Fruit fly (Drosophila melanogaster) whole organism, embryonic: ENCODE results near the gene CG42764.

Source experiments
- ATbp ChIP-seq: fragments of 200-800 bp; sonication (Bioruptor generic); optimal IDR thresholded peaks from 2 replicates; lab custom pipeline; 2017; ENCODE audit warnings: missing biosample characterization, mild to moderate bottlenecking, missing genetic modification characterization, missing genetic modification reagents
- Asciz ChIP-seq: fragments of 200-800 bp; sonication (Bioruptor generic); optimal IDR thresholded peaks from 2 replicates; lab custom pipeline; 2017; ENCODE audit warnings: missing biosample characterization, mild to moderate bottlenecking, missing genetic modification characterization, missing genetic modification reagents
- CG14667 ChIP-seq: fragments of 200-800 bp; sonication (Bioruptor generic); IDR thresholded peaks from 2 replicates; pipeline ENCODE4 v1.3.6; 2022; ENCODE audit warnings: missing biosample characterization, missing genetic modification characterization
- CG14710 ChIP-seq: fragments of 200-800 bp; sonication (Bioruptor generic); optimal IDR thresholded peaks from 3 replicates; lab custom pipeline; 2019; ENCODE audit warnings: missing biosample characterization, mild to moderate bottlenecking, missing genetic modification characterization, moderate library complexity
- CG15073 ChIP-seq: fragments of 200-800 bp; sonication (Bioruptor generic); optimal IDR thresholded peaks from 2 replicates; lab custom pipeline; 2016; ENCODE audit warnings: missing biosample characterization, missing genetic modification characterization
- CG15696 ChIP-seq: fragments of 200-800 bp; sonication (Bioruptor generic); optimal IDR thresholded peaks from 2 replicates; lab custom pipeline; 2019; ENCODE audit warnings: missing biosample characterization, mild to moderate bottlenecking, missing genetic modification characterization, moderate library complexity
- CG1603 ChIP-seq: fragments of 200-800 bp; sonication (Bioruptor generic); optimal IDR thresholded peaks from 2 replicates; lab custom pipeline; 2019; ENCODE audit warnings: missing biosample characterization, mild to moderate bottlenecking, missing genetic modification characterization, moderate library complexity
- CG17385 ChIP-seq: fragments of 200-800 bp; sonication (Bioruptor generic); optimal IDR thresholded peaks from 3 replicates; lab custom pipeline; 2018; ENCODE audit warnings: missing biosample characterization, mild to moderate bottlenecking, missing genetic modification characterization
- CG2116 ChIP-seq: fragments of 200-800 bp; sonication (Bioruptor generic); optimal IDR thresholded peaks from 3 replicates; lab custom pipeline; 2018; ENCODE audit warnings: missing biosample characterization, mild to moderate bottlenecking, missing genetic modification characterization
- CG2202 ChIP-seq: fragments of 200-800 bp; sonication (Bioruptor generic); optimal IDR thresholded peaks from 2 replicates; lab custom pipeline; 2018; ENCODE audit warnings: missing biosample characterization, mild to moderate bottlenecking, missing genetic modification characterization
- CG2712 ChIP-seq: fragments of 200-800 bp; optimal IDR thresholded peaks from 3 replicates; lab custom pipeline; 2019; ENCODE audit warnings: missing biosample characterization, mild to moderate bottlenecking, missing genetic modification characterization, moderate library complexity
- CG32772 ChIP-seq: fragments of 200-800 bp; sonication (Bioruptor generic); IDR thresholded peaks from 2 replicates; pipeline ENCODE4 v1.3.6; 2022; ENCODE audit warnings: missing biosample characterization, missing genetic modification characterization
- CG3995 ChIP-seq: fragments of 200-800 bp; sonication (Bioruptor generic); optimal IDR thresholded peaks from 3 replicates; lab custom pipeline; 2016; ENCODE audit warnings: missing biosample characterization, missing genetic modification characterization
- CG5180 ChIP-seq: fragments of 200-800 bp; sonication (Bioruptor generic); optimal IDR thresholded peaks from 3 replicates; lab custom pipeline; 2017; ENCODE audit warnings: missing biosample characterization, missing genetic modification characterization, mild to moderate bottlenecking, moderate library complexity, missing genetic modification reagents
- CG7786 ChIP-seq: fragments of 200-800 bp; sonication (Bioruptor generic); optimal IDR thresholded peaks from 2 replicates; lab custom pipeline; 2016; ENCODE audit warnings: missing biosample characterization, missing genetic modification characterization
- CG8290 ChIP-seq, 3 experiments: fragments of 200-800 bp; sonication (Bioruptor generic); optimal IDR thresholded peaks; 2 replicates each; lab custom pipeline; 2016 to 2019; ENCODE audit warnings: missing biosample characterization in 3 of 3, missing genetic modification characterization in 3 of 3, mild to moderate bottlenecking in 2 of 3, moderate library complexity in 1 of 3
- CG8359 ChIP-seq: fragments of 200-800 bp; sonication (Bioruptor generic); optimal IDR thresholded peaks from 2 replicates; lab custom pipeline; 2017; ENCODE audit warnings: missing biosample characterization, mild to moderate bottlenecking, missing genetic modification characterization, borderline replicate concordance
- CG9727 ChIP-seq: fragments of 200-800 bp; sonication (Bioruptor generic); optimal IDR thresholded peaks from 3 replicates; lab custom pipeline; 2017; ENCODE audit warnings: missing biosample characterization, mild to moderate bottlenecking, missing genetic modification characterization
- CG9876 ChIP-seq: fragments of 200-800 bp; sonication (Bioruptor generic); optimal IDR thresholded peaks from 2 replicates; lab custom pipeline; 2016; ENCODE audit warnings: missing biosample characterization, missing genetic modification characterization
- D19A ChIP-seq: fragments of 200-800 bp; optimal IDR thresholded peaks from 3 replicates; lab custom pipeline; 2019; ENCODE audit warnings: missing biosample characterization, mild to moderate bottlenecking, missing genetic modification characterization, moderate library complexity
- Deaf1 ChIP-seq: fragments of 200-800 bp; optimal IDR thresholded peaks from 3 replicates; lab custom pipeline; 2019; ENCODE audit warnings: missing biosample characterization, mild to moderate bottlenecking, missing genetic modification characterization, moderate library complexity
- Dip3 ChIP-seq: fragments of 200-800 bp; sonication (Bioruptor generic); optimal IDR thresholded peaks from 3 replicates; lab custom pipeline; 2016; ENCODE audit warnings: missing biosample characterization, missing genetic modification characterization
- Ets65A ChIP-seq: fragments of 200-800 bp; sonication (Bioruptor generic); peaks from one replicate; lab custom pipeline; 2016; ENCODE audit warnings: missing biosample characterization, missing genetic modification characterization
- HLHmδ ChIP-seq: fragments of 200-800 bp; sonication (Bioruptor generic); optimal IDR thresholded peaks from 2 replicates; lab custom pipeline; 2018; ENCODE audit warnings: missing biosample characterization, mild to moderate bottlenecking, missing genetic modification characterization, moderate library complexity
- Hmr ChIP-seq: fragments of 200-800 bp; sonication (Bioruptor generic); optimal IDR thresholded peaks from 3 replicates; lab custom pipeline; 2017; ENCODE audit warnings: mild to moderate bottlenecking, missing biosample characterization, missing genetic modification reagents, missing genetic modification characterization
- Hmx ChIP-seq: fragments of 200-800 bp; sonication (Bioruptor generic); optimal IDR thresholded peaks from 2 replicates; lab custom pipeline; 2016; ENCODE audit warnings: missing biosample characterization, missing genetic modification characterization
- Hr3 ChIP-seq: fragments of 200-800 bp; sonication (Bioruptor generic); optimal IDR thresholded peaks from 3 replicates; lab custom pipeline; 2016; ENCODE audit warnings: missing biosample characterization, missing genetic modification characterization
- Med ChIP-seq: fragments of 200-800 bp; sonication (Bioruptor generic); peaks from one replicate; lab custom pipeline; 2016; ENCODE audit warnings: missing biosample characterization, missing genetic modification characterization, mild to moderate bottlenecking, inconsistent platforms, moderate library complexity
- Mrtf ChIP-seq: fragments of 200-800 bp; sonication (Bioruptor generic); IDR thresholded peaks from 3 replicates; pipeline ENCODE4 v1.3.6; 2022; ENCODE audit warnings: missing biosample characterization, missing genetic modification characterization
- Neu2 ChIP-seq: fragments of 200-800 bp; sonication (Bioruptor generic); optimal IDR thresholded peaks from 3 replicates; lab custom pipeline; 2016; ENCODE audit warnings: missing biosample characterization, missing genetic modification characterization, borderline replicate concordance
- Nf-YC ChIP-seq: fragments of 200-800 bp; optimal IDR thresholded peaks from 3 replicates; lab custom pipeline; 2019; ENCODE audit warnings: missing biosample characterization, mild to moderate bottlenecking, missing genetic modification characterization, moderate library complexity
- Optix ChIP-seq: fragments of 200-800 bp; sonication (Bioruptor generic); IDR thresholded peaks from 3 replicates; pipeline ENCODE4 v1.3.6; 2022; ENCODE audit warnings: missing biosample characterization, missing genetic modification characterization
- Ravus ChIP-seq: fragments of 200-800 bp; sonication (Bioruptor generic); IDR thresholded peaks from 2 replicates; pipeline ENCODE4 v1.3.6; 2022; ENCODE audit warnings: missing biosample characterization, missing genetic modification characterization
- Taf1 ChIP-seq: fragments of 200-800 bp; sonication (Bioruptor generic); IDR thresholded peaks from 2 replicates; pipeline ENCODE4 v1.3.6; 2022; ENCODE audit warnings: missing biosample characterization, missing genetic modification characterization
- YL-1 ChIP-seq: fragments of 200-800 bp; sonication (Bioruptor generic); optimal IDR thresholded peaks from 3 replicates; lab custom pipeline; 2017; ENCODE audit warnings: missing biosample characterization, mild to moderate bottlenecking, missing genetic modification characterization
- ato ChIP-seq: fragments of 200-800 bp; sonication (Bioruptor generic); IDR thresholded peaks from 2 replicates; pipeline ENCODE4 v1.3.6; 2022; ENCODE audit warnings: missing biosample characterization, missing genetic modification characterization; ENCODE audit not compliant: partially characterized antibody
- bowl ChIP-seq: fragments of 200-800 bp; sonication (Bioruptor generic); IDR thresholded peaks from 2 replicates; pipeline ENCODE4 v1.3.6; 2022; ENCODE audit warnings: missing biosample characterization, missing genetic modification characterization
- ci ChIP-seq: fragments of 200-800 bp; sonication (Bioruptor generic); IDR thresholded peaks from 3 replicates; pipeline ENCODE4 v1.3.6; 2022; ENCODE audit warnings: missing biosample characterization, missing genetic modification characterization
- fd96Cb ChIP-seq: fragments of 200-800 bp; sonication (Bioruptor generic); optimal IDR thresholded peaks from 2 replicates; lab custom pipeline; 2018; ENCODE audit warnings: missing biosample characterization, mild to moderate bottlenecking, missing genetic modification characterization, moderate library complexity
- grau ChIP-seq: fragments of 200-800 bp; optimal IDR thresholded peaks from 3 replicates; lab custom pipeline; 2019; ENCODE audit warnings: missing biosample characterization, mild to moderate bottlenecking, missing genetic modification characterization, moderate library complexity
- gsb ChIP-seq: fragments of 200-800 bp; sonication (Bioruptor generic); IDR thresholded peaks from 2 replicates; pipeline ENCODE4 v1.3.6; 2022; ENCODE audit warnings: missing biosample characterization, missing genetic modification characterization
- hbn ChIP-seq: fragments of 200-800 bp; sonication (Bioruptor generic); IDR thresholded peaks from 2 replicates; pipeline ENCODE4 v1.3.6; 2022; ENCODE audit warnings: missing biosample characterization, missing genetic modification characterization; ENCODE audit not compliant: partially characterized antibody
- lmd ChIP-seq: fragments of 200-800 bp; sonication (Bioruptor generic); IDR thresholded peaks from 2 replicates; pipeline ENCODE4 v1.3.6; 2022; ENCODE audit warnings: missing biosample characterization, missing genetic modification characterization
- phol ChIP-seq: fragments of 200-800 bp; sonication (Bioruptor generic); optimal IDR thresholded peaks from 3 replicates; lab custom pipeline; 2018; ENCODE audit warnings: missing biosample characterization, mild to moderate bottlenecking, missing genetic modification characterization, moderate library complexity
- sc ChIP-seq, 3 experiments: fragments of >200 bp in 2 of 3; fragments of 200-800 bp in 1 of 3; sonication (Bioruptor generic) in 1 of 3; optimal IDR thresholded peaks; 2 replicates in 2 of 3; 3 replicates in 1 of 3; lab custom pipeline; 2017; ENCODE audit warnings: mild to moderate bottlenecking in 1 of 3, missing biosample characterization in 1 of 3, missing genetic modification characterization in 1 of 3, missing genetic modification reagents in 1 of 3
- sqz ChIP-seq: fragments of 200-800 bp; sonication (Bioruptor generic); optimal IDR thresholded peaks from 3 replicates; lab custom pipeline; 2018; ENCODE audit warnings: missing biosample characterization, mild to moderate bottlenecking, missing genetic modification characterization
- unc-4 ChIP-seq: fragments of 200-800 bp; sonication (Bioruptor generic); IDR thresholded peaks from 2 replicates; pipeline ENCODE4 v1.3.6; 2022; ENCODE audit warnings: missing biosample characterization, missing genetic modification characterization; ENCODE audit not compliant: partially characterized antibody
- wor ChIP-seq: fragments of 200-800 bp; sonication (Bioruptor generic); IDR thresholded peaks from 2 replicates; pipeline ENCODE4 v1.3.6; 2022; ENCODE audit warnings: missing biosample characterization, missing genetic modification characterization

CG42764 gene

dm6 chr3L:20447957-20448356, 17.9 kb downstream of the CG42764 start (continued):
- TF ChIP-seq Med (GFP tag; lab: Kevin White, UChicago) (peak; percentile 77), Dip3 (no peak), CG7786 (GFP tag; lab: Kevin White, UChicago) (no peak), grau (tag; lab: Kevin White, UChicago) (peak; percentile 1), Taf1 (GFP tag; lab: Robert Waterston, UW) (no peak), YL-1 (GFP tag; lab: Kevin White, UChicago) (no peak), Ets65A (GFP tag; lab: Kevin White, UChicago) (no peak), CG3995 (GFP tag; lab: Kevin White, UChicago) (no peak), sc (optimal IDR thresholded peaks at IDR 0.05; lab: Kevin White, UChicago) (no peak), sc (GFP tag; optimal IDR thresholded peaks at IDR 0.05; lab: Kevin White, UChicago) (no peak), CG8290 (GFP tag; optimal IDR thresholded peaks at IDR 0.05; lab: Kevin White, UChicago) (no peak), CG8290 (tag; optimal IDR thresholded peaks at IDR 0.05; lab: Kevin White, UChicago) (peak in 1 of 2 experiments; percentile 72), Optix (no peak), CG17385 (GFP tag; lab: Kevin White, UChicago) (peak; percentile 38), CG8359 (GFP tag; lab: Kevin White, UChicago) (peak; percentile 36), Ravus (GFP tag; lab: Robert Waterston, UW) (no peak), Hmr (GFP tag; lab: Kevin White, UChicago) (peak; percentile 69), Hmx (GFP tag; lab: Kevin White, UChicago) (no peak), Neu2 (GFP tag; lab: Kevin White, UChicago) (no peak), phol (tag; lab: Kevin White, UChicago) (no peak)

DNA sequence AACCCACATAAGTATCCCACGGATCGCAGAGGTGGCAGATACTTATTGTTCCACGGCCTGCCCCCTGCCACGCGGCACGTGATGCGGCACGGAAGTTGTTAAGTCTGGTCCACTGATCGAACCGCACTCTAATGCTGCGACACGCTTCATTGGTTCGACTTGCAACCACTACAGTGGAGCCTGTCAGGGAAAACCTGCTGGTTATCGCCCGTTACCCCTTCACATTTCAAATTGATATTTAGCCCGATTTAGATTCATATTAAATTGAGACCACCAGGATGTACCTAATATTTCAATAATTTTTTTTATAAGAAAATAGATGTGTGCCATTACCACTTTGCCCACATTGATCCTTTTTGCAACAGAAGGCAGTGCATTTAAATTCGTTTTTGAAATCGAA, 18.5 kb downstream of the CG42764 start:
- no peak for TF ChIP-seq Hr3
- TF ChIP-seq CG32772 (GFP tag; lab: Robert Waterston, UW): 0 out of 2 replicates have a peak, but pooled peaks have one; percentile 22
- no peak for TF ChIP-seq gsb
- no peak for TF ChIP-seq Neu2 (GFP tag; lab: Kevin White, UChicago)
- no peak for TF ChIP-seq ci (GFP tag; lab: Robert Waterston, UW)
- peak; percentile 30 for TF ChIP-seq CG14710 (tag; lab: Kevin White, UChicago)
- peak; percentile 61 for TF ChIP-seq CG1603 (tag; lab: Kevin White, UChicago)
- peak; percentile 87 for TF ChIP-seq grau (tag; lab: Kevin White, UChicago)
- TF ChIP-seq unc-4 (GFP tag; lab: Robert Waterston, UW): no peak
- no peak for TF ChIP-seq CG2116 (GFP tag; lab: Kevin White, UChicago)
- peak; percentile 36 for TF ChIP-seq fd96Cb
- no peak for TF ChIP-seq Deaf1
- no peak for TF ChIP-seq wor (GFP tag; lab: Robert Waterston, UW)
- TF ChIP-seq Mrtf (GFP tag; lab: Robert Waterston, UW): 0 out of 3 replicates have a peak, but pooled peaks have one; percentile 36
- no peak for TF ChIP-seq sqz (GFP tag; lab: Kevin White, UChicago)
- TF ChIP-seq CG9727: peak; percentile 37
- TF ChIP-seq ATbp (GFP tag; lab: Kevin White, UChicago): peak; percentile 4
- TF ChIP-seq CG2712 (tag; lab: Kevin White, UChicago): peak; percentile 50
- TF ChIP-seq hbn (GFP tag; lab: Robert Waterston, UW): no peak
- no peak for TF ChIP-seq bowl (GFP tag; lab: Robert Waterston, UW)
- TF ChIP-seq HLHmδ (GFP tag; lab: Kevin White, UChicago): peak; percentile 80
- TF ChIP-seq D19A (tag; lab: Kevin White, UChicago): peak; percentile 48
- peak; percentile 16; the same call in 1 of the 2 replicates for TF ChIP-seq lmd (GFP tag; lab: Robert Waterston, UW)
- TF ChIP-seq CG15073 (GFP tag; lab: Kevin White, UChicago): no peak
- TF ChIP-seq CG5180 (GFP tag; lab: Kevin White, UChicago): peak; percentile 79
- 0 out of 2 replicates have a peak, but pooled peaks have one; percentile 11 for TF ChIP-seq CG14667 (GFP tag; lab: Robert Waterston, UW)
- peak; percentile 32 for TF ChIP-seq CG15696 (tag; lab: Kevin White, UChicago)
- no peak for TF ChIP-seq Asciz (GFP tag; lab: Kevin White, UChicago)
- TF ChIP-seq CG2202: no peak
- TF ChIP-seq CG9876 (GFP tag; lab: Kevin White, UChicago): no peak
- no peak for TF ChIP-seq ato (GFP tag; lab: Robert Waterston, UW)
- no peak for TF ChIP-seq Nf-YC (tag; lab: Kevin White, UChicago)
